Worm (Caenorhabditis elegans) whole organism, L4/young adult: ENCODE measurements around the gene H20E11.3.

Experiments
- W03F9.2 ChIP-seq: fragments of 150-350 bp; optimal IDR thresholded peaks from 2 replicates; lab custom pipeline; 2014; ENCODE audit warnings: missing biosample characterization, missing genetic modification characterization
- dao-5 ChIP-seq: sonication (generic microtip); optimal IDR thresholded peaks from 2 replicates; lab custom pipeline; 2016; ENCODE audit warnings: missing genotype, missing genetic modification characterization, moderate library complexity, missing compliant biosample characterization
- him-1 ChIP-seq: sonication (generic microtip); optimal IDR thresholded peaks from 2 replicates; lab custom pipeline; 2016; ENCODE audit warnings: missing genotype, missing genetic modification reagents, missing genetic modification characterization, missing compliant biosample characterization

Gene H20E11.3

ce11 chrIV:6841562-6842282 lies 17.1 kb downstream of the H20E11.3 start:
- no peak for TF ChIP-seq dao-5 (tag; lab: Kevin White, UChicago)
- TF ChIP-seq him-1 (tag; lab: Kevin White, UChicago): no peak
- TF ChIP-seq W03F9.2 (tag; lab: Kevin White, UChicago): no peak

- no peak for TF ChIP-seq W03F9.2 (tag; lab: Kevin White, UChicago)
- TF ChIP-seq him-1 (tag; lab: Kevin White, UChicago): no peak
- no peak for TF ChIP-seq dao-5 (tag; lab: Kevin White, UChicago)
Observed at ce11 chrIV:6842470-6843008, 17.9 kb downstream of the H20E11.3 start, which contains the start of gene lip-1. lip-1 (plus strand) TSS chrIV:6842958.

ce11 chrIV:6852727-6853126 lies 28.1 kb downstream of the H20E11.3 start:
- TF ChIP-seq dao-5 (tag; lab: Kevin White, UChicago) (no peak), him-1 (tag; lab: Kevin White, UChicago) (no peak), W03F9.2 (tag; lab: Kevin White, UChicago) (no peak)

ce11 chrIV:6859270-6859669 lies 34.7 kb downstream of the H20E11.3 start, which contains the start of gene R13H7.2:
R13H7.2 (minus strand) TSS chrIV:6859370.
- TF ChIP-seq dao-5 (tag; lab: Kevin White, UChicago) (no peak), W03F9.2 (tag; lab: Kevin White, UChicago) (no peak), him-1 (tag; lab: Kevin White, UChicago) (no peak)

ce11 chrIV:6867791-6868190 lies 43.2 kb downstream of the H20E11.3 start, which contains the start of gene srx-20:
srx-20 (plus strand) TSS chrIV:6868091.
- TF ChIP-seq dao-5 (tag; lab: Kevin White, UChicago) (no peak), him-1 (tag; lab: Kevin White, UChicago) (no peak), W03F9.2 (tag; lab: Kevin White, UChicago) (no peak)

- TF ChIP-seq dao-5 (tag; lab: Kevin White, UChicago): no peak
- no peak for TF ChIP-seq W03F9.2 (tag; lab: Kevin White, UChicago)
- no peak for TF ChIP-seq him-1 (tag; lab: Kevin White, UChicago)
Observed at ce11 chrIV:6872958-6873357, 48.3 kb downstream of the H20E11.3 start, which contains the start of gene srx-19. srx-19 (plus strand) TSS chrIV:6873258.
